Fruit fly (Drosophila melanogaster): ENCODE measurements around the gene CG34175.

Gene CG34175

dm6 chr2L:3439502-3439901, 41.7 kb downstream of the CG34175 start (continued):
- TF ChIP-seq run (tag; optimal IDR thresholded peaks at IDR 0.05) = no peak
- TF ChIP-seq CG33557 (GFP tag; optimal IDR thresholded peaks at IDR 0.05) = peak; percentile 31
- peak; percentile 37 for TF ChIP-seq CG12391 (tag; optimal IDR thresholded peaks at IDR 0.05)
- TF ChIP-seq CG4854 (GFP tag; optimal IDR thresholded peaks at IDR 0.05) = no peak
- TF ChIP-seq Dip3 (GFP tag; optimal IDR thresholded peaks at IDR 0.05) = no peak
- TF ChIP-seq HLH54F (GFP tag; optimal IDR thresholded peaks at IDR 0.05) = no peak
- TF ChIP-seq Stat92E (GFP tag; optimal IDR thresholded peaks at IDR 0.05) = peak in 1 of 3 experiments; percentile 50
- TF ChIP-seq D19A (tag; optimal IDR thresholded peaks at IDR 0.05) = peak; percentile 98

DNA sequence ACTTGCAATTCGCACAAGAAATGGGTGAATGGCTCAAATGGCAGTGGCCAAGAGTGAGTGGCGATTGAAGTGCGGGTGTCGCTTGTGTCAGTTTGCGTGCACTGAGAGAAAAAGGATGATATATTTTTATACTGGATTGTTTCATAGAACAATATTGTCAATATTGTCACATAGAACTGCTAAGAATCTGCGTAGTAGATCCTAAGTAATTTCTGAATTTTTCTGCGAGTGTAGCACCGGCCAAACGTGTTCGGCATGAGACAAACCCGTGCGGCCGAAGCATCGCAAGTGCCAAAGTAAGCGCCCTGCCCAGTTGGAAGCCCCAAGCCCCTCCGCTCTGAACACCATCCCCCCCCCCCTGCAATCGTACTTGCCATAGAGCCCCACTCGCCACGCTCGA, 42.5 kb downstream of the CG34175 start:
- TF ChIP-seq CG10959 (GFP tag; IDR thresholded peaks at IDR 0.05) (no peak; the same call in 1 of the 2 replicates), Ptx1 (GFP tag; IDR thresholded peaks at IDR 0.05) (peak; percentile 82), tio (GFP tag; optimal IDR thresholded peaks at IDR 0.05) (peak; percentile 39), zfh1 (GFP tag; IDR thresholded peaks at IDR 0.05) (peak; percentile 71), CG7963 (GFP tag; IDR thresholded peaks at IDR 0.05; ENCODE audit: partially characterized antibody) (no peak), TFAM (GFP tag; optimal IDR thresholded peaks at IDR 0.05) (no peak), ab (GFP tag; optimal IDR thresholded peaks at IDR 0.05) (no peak), sens-2 (GFP tag; IDR thresholded peaks at IDR 0.05) (peak; percentile 43; the same call in 1 of the 2 replicates), CG8359 (GFP tag; optimal IDR thresholded peaks at IDR 0.05; ENCODE audit: borderline replicate concordance) (peak; percentile 25), NC2α (GFP tag; optimal IDR thresholded peaks at IDR 0.05) (no peak), fd3F (GFP tag; optimal IDR thresholded peaks at IDR 0.05) (no peak), CG7786 (GFP tag; optimal IDR thresholded peaks at IDR 0.05) (peak; percentile 33), Dad (GFP tag; optimal IDR thresholded peaks at IDR 0.05) (no peak), wek (GFP tag; optimal IDR thresholded peaks at IDR 0.05) (no peak), CG10462 (GFP tag; optimal IDR thresholded peaks at IDR 0.05) (no peak), eyg (GFP tag; optimal IDR thresholded peaks at IDR 0.05) (peak; percentile 4), cato (GFP tag; optimal IDR thresholded peaks at IDR 0.05; ENCODE audit: borderline replicate concordance) (peak; percentile 54), HLH54F (GFP tag; optimal IDR thresholded peaks at IDR 0.05) (no peak), Blimp-1 (GFP tag; optimal IDR thresholded peaks at IDR 0.05) (peak; percentile 73), H2.0 (GFP tag; IDR thresholded peaks at IDR 0.05) (peak; percentile 63), Fer3 (tag; optimal IDR thresholded peaks at IDR 0.05) (peak; percentile 59), scrt (GFP tag; optimal IDR thresholded peaks at IDR 0.05) (peak; percentile 33), gro (GFP tag; optimal IDR thresholded peaks at IDR 0.05) (no peak), CG3847 (GFP tag; IDR thresholded peaks at IDR 0.05) (peak; percentile 30; the same call in 1 of the 2 replicates), gt (GFP tag; IDR thresholded peaks at IDR 0.05) (0 out of 2 replicates have a peak, but pooled peaks have one; percentile 57), E2f1 (GFP tag; IDR thresholded peaks at IDR 0.05) (peak; percentile 75), CG4617 (GFP tag; optimal IDR thresholded peaks at IDR 0.05; ENCODE audit: borderline replicate concordance) (no peak), zen2 (GFP tag; IDR thresholded peaks at IDR 0.05; ENCODE audit: partially characterized antibody) (no peak), bbx (GFP tag; IDR thresholded peaks at IDR 0.05; ENCODE audit: partially characterized antibody) (no peak), sima (GFP tag; optimal IDR thresholded peaks at IDR 0.05) (no peak), HHEX (GFP tag; optimal IDR thresholded peaks at IDR 0.05) (peak; percentile 76), CG17186 (GFP tag; optimal IDR thresholded peaks at IDR 0.05) (peak; percentile 17), CG17612 (GFP tag; IDR thresholded peaks at IDR 0.05) (0 out of 2 replicates have a peak, but pooled peaks have one; percentile 38), tap (tag; optimal IDR thresholded peaks at IDR 0.05) (peak; percentile 72), Jarid2 (GFP tag; optimal IDR thresholded peaks at IDR 0.05) (peak; percentile 21), CG8089 (GFP tag; optimal IDR thresholded peaks at IDR 0.05) (peak; percentile 71), H15 (GFP tag; IDR thresholded peaks at IDR 0.05) (peak; percentile 77), CG11696 (GFP tag; IDR thresholded peaks at IDR 0.05) (peak; percentile 48; the same call in 1 of the 2 replicates), sqz (GFP tag; optimal IDR thresholded peaks at IDR 0.05) (no peak), Dek (tag; optimal IDR thresholded peaks at IDR 0.05) (peak; percentile 30), CoRest (tag; optimal IDR thresholded peaks at IDR 0.05) (peak; percentile 31), Doc2 (GFP tag; IDR thresholded peaks at IDR 0.05) (no peak)
